Worm (Caenorhabditis elegans) whole organism, midembryonic: ENCODE measurements around the gene nol-9.
A peak's percentile ranks its signal among the peaks of the same experiment; 100 is the strongest.

Experiments used
- T22C8.4 ChIP-seq: fragments of 200-800 bp; sonication (Bioruptor generic); IDR thresholded peaks from 2 replicates; pipeline ENCODE4 v1.3.6; 2022; ENCODE audit warnings: missing genetic modification characterization, missing compliant biosample characterization
- cog-1 ChIP-seq: sonication (generic microtip); optimal IDR thresholded peaks from 2 replicates; lab custom pipeline; 2016; ENCODE audit warnings: missing genetic modification characterization, missing compliant biosample characterization
- flt-1 ChIP-seq: fragments of 200-800 bp; sonication (Bioruptor generic); IDR thresholded peaks from 2 replicates; pipeline ENCODE4 v1.3.6; 2022; ENCODE audit warnings: missing genetic modification characterization, missing compliant biosample characterization
- klf-2 ChIP-seq: fragments of 200-800 bp; sonication (Bioruptor generic); conservative IDR thresholded peaks from 2 replicates; pipeline ENCODE4 v1.3.6; 2022; ENCODE audit warnings: missing genetic modification reagents, missing genetic modification characterization, missing compliant biosample characterization
- med-1 ChIP-seq: sonication (generic microtip); optimal IDR thresholded peaks from 2 replicates; lab custom pipeline; 2017; ENCODE audit warnings: missing genetic modification characterization, mild to moderate bottlenecking, missing compliant biosample characterization, antibody characterized with exemption, missing genetic modification reagents; ENCODE audit not compliant: insufficient read depth
- ref-1 ChIP-seq: fragments of 200-800 bp; sonication (Bioruptor generic); conservative IDR thresholded peaks from 2 replicates; pipeline ENCODE4 v1.3.6; 2022; ENCODE audit warnings: missing genetic modification reagents, missing genetic modification characterization, missing compliant biosample characterization
- tab-1 ChIP-seq: fragments of 200-800 bp; sonication (Bioruptor generic); IDR thresholded peaks from 2 replicates; pipeline ENCODE4 v1.3.6; 2022; ENCODE audit warnings: missing genetic modification characterization, missing compliant biosample characterization
- ztf-23 ChIP-seq: fragments of 200-800 bp; sonication (Bioruptor generic); IDR thresholded peaks from 2 replicates; pipeline ENCODE4 v1.3.6; 2022; ENCODE audit warnings: missing genetic modification reagents, missing genetic modification characterization, missing compliant biosample characterization
- ztf-29 ChIP-seq: fragments of 200-800 bp; sonication (Bioruptor generic); IDR thresholded peaks from 2 replicates; pipeline ENCODE4 v1.3.6; 2022; ENCODE audit warnings: missing genetic modification reagents, missing genetic modification characterization, missing compliant biosample characterization

The nol-9 gene

ce11 chrIV:13422200-13422599 lies at the start of gene nol-9:
Gene nol-9 (plus strand): TSS chrIV:13422500.
- TF ChIP-seq klf-2 (GFP tag; lab: Robert Waterston, UW) (no peak), cog-1 (no peak), ztf-23 (GFP tag; lab: Robert Waterston, UW) (no peak), ref-1 (no peak), ztf-29 (GFP tag; lab: Robert Waterston, UW) (no peak), flt-1 (GFP tag; lab: Robert Waterston, UW) (no peak), T22C8.4 (GFP tag; lab: Robert Waterston, UW) (no peak), tab-1 (GFP tag; lab: Robert Waterston, UW) (no peak), med-1 (GFP tag; lab: Kevin White, UChicago) (no peak)

DNA sequence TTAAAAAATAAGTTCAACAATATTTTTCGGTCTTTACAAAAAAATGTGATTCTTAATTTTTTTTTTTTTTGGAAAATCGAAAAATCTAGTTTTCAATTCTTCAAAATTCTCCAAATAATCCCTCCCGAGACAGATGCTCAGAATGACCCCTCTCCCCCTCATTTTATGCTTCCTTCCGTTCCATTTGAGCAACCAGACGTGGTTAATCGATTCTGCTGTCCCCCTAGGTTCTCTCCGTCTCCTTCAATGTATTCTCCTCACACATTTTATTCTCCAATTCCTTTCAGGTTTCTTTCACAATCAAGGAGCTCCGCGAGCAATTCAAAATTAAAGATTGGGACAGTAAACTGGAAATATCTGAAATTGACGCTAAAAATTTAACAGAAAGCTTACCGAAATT lies 47.4 kb upstream of the nol-9 start:
- TF ChIP-seq ztf-29 (GFP tag; lab: Robert Waterston, UW) (no peak), T22C8.4 (GFP tag; lab: Robert Waterston, UW) (peak; percentile 55)

DNA sequence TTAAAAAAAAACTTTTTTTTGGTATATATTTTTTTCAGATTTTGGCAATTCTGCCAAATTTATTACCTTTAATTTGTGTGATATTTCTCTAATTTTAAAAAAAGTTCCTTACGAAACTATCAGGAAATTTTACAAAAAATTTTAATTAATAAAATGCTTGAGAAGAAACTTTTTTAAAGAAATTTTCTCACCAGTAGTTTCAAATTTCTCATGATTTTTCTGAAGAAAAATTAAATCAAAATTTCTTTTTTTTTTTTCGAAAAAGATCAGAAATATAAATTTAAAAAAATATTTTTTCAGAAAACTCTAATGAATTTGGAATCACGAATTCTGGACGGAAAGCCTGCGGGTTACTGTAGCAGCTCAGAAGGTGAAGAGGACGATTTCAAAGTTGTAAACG lies 44.6 kb upstream of the nol-9 start, which contains the start of gene mau-8:
Gene mau-8, plus strand, starts transcription at position 301 of the 400 bp plus-strand sequence.
- TF ChIP-seq ztf-23 (GFP tag; lab: Robert Waterston, UW) (no peak), flt-1 (GFP tag; lab: Robert Waterston, UW) (no peak), T22C8.4 (GFP tag; lab: Robert Waterston, UW) (no peak), klf-2 (GFP tag; lab: Robert Waterston, UW) (no peak), tab-1 (GFP tag; lab: Robert Waterston, UW) (no peak), ztf-29 (GFP tag; lab: Robert Waterston, UW) (no peak), med-1 (GFP tag; lab: Kevin White, UChicago) (no peak), ref-1 (no peak), cog-1 (no peak)

DNA sequence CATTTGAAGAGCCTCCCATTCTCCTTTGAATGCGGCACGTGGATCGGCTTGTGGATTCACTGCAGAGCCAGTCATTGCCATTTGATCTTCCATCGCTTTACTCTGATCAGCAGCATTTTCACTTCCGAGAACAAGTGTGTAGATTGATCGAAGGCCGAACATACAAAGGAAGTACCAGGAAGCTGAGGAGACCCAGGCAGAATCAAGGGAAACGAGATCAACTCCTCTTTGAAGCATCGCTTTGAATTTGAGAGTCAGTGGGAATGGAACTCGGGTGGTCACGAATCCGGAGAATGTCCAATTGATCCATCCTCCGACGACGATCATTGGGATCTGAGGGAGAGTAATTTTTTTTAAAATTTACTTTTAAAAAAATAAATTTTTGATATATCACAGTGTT lies 41.8 kb upstream of the nol-9 start:
- no peak for TF ChIP-seq ztf-29 (GFP tag; lab: Robert Waterston, UW)
- no peak for TF ChIP-seq ztf-23 (GFP tag; lab: Robert Waterston, UW)
- TF ChIP-seq T22C8.4 (GFP tag; lab: Robert Waterston, UW), result no peak
- no peak for TF ChIP-seq flt-1 (GFP tag; lab: Robert Waterston, UW)
- no peak for TF ChIP-seq med-1 (GFP tag; lab: Kevin White, UChicago)
- TF ChIP-seq tab-1 (GFP tag; lab: Robert Waterston, UW), result no peak
- no peak for TF ChIP-seq klf-2 (GFP tag; lab: Robert Waterston, UW)
- no peak for TF ChIP-seq cog-1
- TF ChIP-seq ref-1, result no peak

DNA sequence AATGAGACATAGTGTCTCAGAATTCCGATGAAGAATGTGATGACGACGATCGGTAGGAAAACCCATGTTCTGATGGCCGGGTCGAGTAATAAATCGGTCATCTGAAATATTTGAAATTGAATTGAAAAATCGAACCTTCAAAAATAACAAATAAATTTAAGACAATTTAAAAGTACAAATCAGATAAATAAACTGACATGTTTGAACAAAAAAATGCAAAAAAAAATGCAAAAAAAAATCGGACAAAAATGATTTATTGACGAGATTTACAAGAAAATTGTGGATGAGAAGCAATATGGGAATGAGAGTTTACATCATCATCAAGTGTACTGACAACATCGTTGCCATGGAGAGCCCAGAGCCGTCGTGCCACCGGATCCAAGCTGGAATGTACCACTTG lies 40.5 kb upstream of the nol-9 start, which contains the start of gene emc-3:
Gene emc-3, minus strand, starts transcription at position 101 of the 400 bp plus-strand sequence.
- no peak for TF ChIP-seq flt-1 (GFP tag; lab: Robert Waterston, UW)
- no peak for TF ChIP-seq ztf-29 (GFP tag; lab: Robert Waterston, UW)
- no peak for TF ChIP-seq med-1 (GFP tag; lab: Kevin White, UChicago)
- no peak for TF ChIP-seq tab-1 (GFP tag; lab: Robert Waterston, UW)
- no peak for TF ChIP-seq klf-2 (GFP tag; lab: Robert Waterston, UW)
- TF ChIP-seq cog-1, result no peak
- no peak for TF ChIP-seq ref-1
- no peak for TF ChIP-seq ztf-23 (GFP tag; lab: Robert Waterston, UW)
- TF ChIP-seq T22C8.4 (GFP tag; lab: Robert Waterston, UW), result no peak

DNA sequence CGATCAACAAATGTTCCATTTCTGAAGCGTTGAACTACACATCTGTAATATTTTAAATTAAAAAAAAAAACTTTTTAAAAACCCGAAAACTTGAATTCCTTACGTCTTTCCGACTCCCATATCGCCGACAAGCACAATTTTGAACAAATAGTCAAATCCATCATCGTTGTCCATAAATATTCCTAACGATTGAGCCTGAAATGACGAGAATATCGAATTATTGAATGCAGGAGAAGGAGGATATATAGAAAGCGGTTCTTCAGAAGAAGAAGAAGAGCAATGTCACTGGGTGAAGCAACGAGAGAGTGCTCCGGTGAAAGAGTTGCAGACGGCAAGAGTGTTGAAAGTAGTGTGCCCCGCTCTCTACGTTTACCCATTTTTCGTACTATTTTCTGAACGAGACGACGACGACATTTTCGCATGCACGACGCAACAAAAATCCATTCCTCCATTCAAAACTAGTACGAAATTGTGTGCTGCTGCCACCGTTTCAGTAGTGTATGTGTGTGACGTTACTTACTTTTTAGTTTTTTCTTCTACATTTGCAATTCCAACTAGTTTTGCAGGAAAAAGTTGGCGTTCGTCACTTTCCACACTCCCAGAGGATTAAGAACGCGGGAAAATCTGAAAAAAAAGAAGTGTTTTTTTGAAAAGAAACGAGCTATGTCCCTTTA lies 38.4 kb upstream of the nol-9 start, which contains the start of gene rab-19:
Gene rab-19, minus strand, starts transcription at position 624 of the 674 bp plus-strand sequence.
- TF ChIP-seq tab-1 (GFP tag; lab: Robert Waterston, UW) (no peak), ztf-29 (GFP tag; lab: Robert Waterston, UW) (no peak), flt-1 (GFP tag; lab: Robert Waterston, UW) (no peak), ref-1 (no peak), med-1 (GFP tag; lab: Kevin White, UChicago) (no peak), klf-2 (GFP tag; lab: Robert Waterston, UW) (no peak), cog-1 (no peak), ztf-23 (GFP tag; lab: Robert Waterston, UW) (no peak), T22C8.4 (GFP tag; lab: Robert Waterston, UW) (no peak)

ce11 chrIV:13386043-13386442 lies 36.3 kb upstream of the nol-9 start, which contains the start of the genes Y62E10A.20, Y62E10A.23 and mdt-9:
Gene Y62E10A.20 (minus strand): TSS chrIV:13386091.
Gene Y62E10A.23 (plus strand): TSS chrIV:13386324.
Gene mdt-9 (plus strand): TSS chrIV:13386380.
- TF ChIP-seq T22C8.4 (GFP tag; lab: Robert Waterston, UW) (no peak), ztf-29 (GFP tag; lab: Robert Waterston, UW) (peak; percentile 79), klf-2 (GFP tag; lab: Robert Waterston, UW) (peak; percentile 80), tab-1 (GFP tag; lab: Robert Waterston, UW) (peak; percentile 54; the same call in 1 of the 2 replicates), cog-1 (peak; percentile 24), med-1 (GFP tag; lab: Kevin White, UChicago) (peak; percentile 88), ref-1 (no peak), ztf-23 (GFP tag; lab: Robert Waterston, UW) (peak; percentile 82; the same call in 1 of the 2 replicates), flt-1 (GFP tag; lab: Robert Waterston, UW) (peak; percentile 86)

- TF ChIP-seq tab-1 (GFP tag; lab: Robert Waterston, UW) (no peak), med-1 (GFP tag; lab: Kevin White, UChicago) (no peak), flt-1 (GFP tag; lab: Robert Waterston, UW) (no peak), ztf-29 (GFP tag; lab: Robert Waterston, UW) (no peak), T22C8.4 (GFP tag; lab: Robert Waterston, UW) (no peak), ref-1 (no peak), ztf-23 (GFP tag; lab: Robert Waterston, UW) (no peak)
Observed at ce11 chrIV:13386903-13387302, 35.4 kb upstream of the nol-9 start, which contains the start of gene lsm-3. Gene lsm-3 (plus strand): TSS chrIV:13387203.

DNA sequence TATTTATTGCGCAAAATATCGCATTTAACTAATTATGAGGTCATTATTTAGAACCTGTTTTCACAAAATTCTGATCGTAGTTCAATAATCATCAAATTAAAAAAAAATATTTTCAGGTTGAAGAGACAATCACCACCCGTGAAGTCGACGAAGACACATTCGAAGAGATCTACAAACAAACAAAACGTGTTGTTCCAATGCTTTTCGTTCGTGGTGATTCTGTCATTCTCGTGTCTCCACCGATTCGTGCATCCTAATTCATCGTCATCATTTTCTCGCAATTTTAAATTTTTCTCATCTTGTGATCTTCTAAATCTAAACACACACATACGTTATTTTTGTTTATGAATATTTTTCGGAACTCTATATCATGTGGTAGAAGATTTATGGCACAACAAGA lies 33.5 kb upstream of the nol-9 start:
- TF ChIP-seq ztf-29 (GFP tag; lab: Robert Waterston, UW) (no peak), cog-1 (no peak), tab-1 (GFP tag; lab: Robert Waterston, UW) (no peak)
